Worm (Caenorhabditis elegans) whole organism, L2 larva: ENCODE results near the gene hum-8.

Experiments used
- C34F6.9 ChIP-seq: fragments of 150-350 bp; optimal IDR thresholded peaks from 2 replicates; lab custom pipeline; 2014; ENCODE audit warnings: missing biosample characterization, missing genetic modification characterization
- F13H6.1 ChIP-seq: sonication (generic microtip); optimal IDR thresholded peaks from 2 replicates; lab custom pipeline; 2016; ENCODE audit warnings: missing genetic modification characterization, missing compliant biosample characterization
- R02D3.7 ChIP-seq: fragments of 150-350 bp; optimal IDR thresholded peaks from 2 replicates; lab custom pipeline; 2014; ENCODE audit warnings: missing biosample characterization, missing genetic modification characterization
- Y55F3AM.14 ChIP-seq: fragments of 200-800 bp; sonication (Bioruptor generic); optimal IDR thresholded peaks from 2 replicates; lab custom pipeline; 2018; ENCODE audit warnings: mild to moderate bottlenecking, missing genetic modification characterization, missing compliant biosample characterization
- ZK546.5 ChIP-seq: sonication (generic microtip); optimal IDR thresholded peaks from 2 replicates; lab custom pipeline; 2017; ENCODE audit warnings: missing biosample characterization, missing genetic modification characterization
- ama-1 ChIP-seq: fragments of 150-350 bp; optimal IDR thresholded peaks from 2 replicates; lab custom pipeline; 2018; ENCODE audit warnings: inconsistent platforms
- blmp-1 ChIP-seq: sonication (generic microtip); optimal IDR thresholded peaks from 2 replicates; lab custom pipeline; 2017; ENCODE audit warnings: missing genetic modification characterization, mild to moderate bottlenecking, missing compliant biosample characterization, antibody characterized with exemption, moderate library complexity; ENCODE audit not compliant: insufficient read depth
- ceh-16 ChIP-seq: fragments of 150-350 bp; optimal IDR thresholded peaks from 2 replicates; lab custom pipeline; 2014; ENCODE audit warnings: missing biosample characterization, missing genetic modification characterization
- ceh-82 ChIP-seq: fragments of 150-350 bp; optimal IDR thresholded peaks from 2 replicates; lab custom pipeline; 2014; ENCODE audit warnings: missing biosample characterization, missing genetic modification characterization
- crh-2 ChIP-seq: sonication (generic microtip); optimal IDR thresholded peaks from 2 replicates; lab custom pipeline; 2017; ENCODE audit warnings: missing biosample characterization, missing genetic modification characterization
- egl-27 ChIP-seq: sonication (generic microtip); optimal IDR thresholded peaks from 3 replicates; lab custom pipeline; 2017; ENCODE audit warnings: missing biosample characterization, missing genetic modification reagents, missing genetic modification characterization
- elt-3 ChIP-seq: sonication (generic microtip); optimal IDR thresholded peaks from 2 replicates; lab custom pipeline; 2017; ENCODE audit warnings: missing biosample characterization, missing genetic modification characterization
- fos-1 ChIP-seq: fragments of 150-350 bp; optimal IDR thresholded peaks from 2 replicates; lab custom pipeline; 2014; ENCODE audit warnings: missing biosample characterization, missing genetic modification characterization
- gmeb-1 ChIP-seq: fragments of 150-350 bp; optimal IDR thresholded peaks from 2 replicates; lab custom pipeline; 2014; ENCODE audit warnings: missing biosample characterization, missing genetic modification characterization
- lin-11 ChIP-seq: fragments of 150-350 bp; sonication (generic microtip); optimal IDR thresholded peaks from 2 replicates; lab custom pipeline; 2014; ENCODE audit warnings: missing biosample characterization, missing genetic modification characterization, inconsistent platforms, mixed read lengths
- lin-39 ChIP-seq: fragments of 150-350 bp; optimal IDR thresholded peaks from 2 replicates; lab custom pipeline; 2014; ENCODE audit warnings: missing biosample characterization, missing genetic modification reagents, missing genetic modification characterization
- lsy-2 ChIP-seq, 2 experiments: fragments of 150-350 bp in 1 of 2; sonication (generic microtip) in 1 of 2; optimal IDR thresholded peaks; 2 replicates each; lab custom pipeline; 2014 to 2017; ENCODE audit warnings: missing biosample characterization in 2 of 2, missing genetic modification characterization in 2 of 2
- mab-5 ChIP-seq: fragments of 150-350 bp; optimal IDR thresholded peaks from 2 replicates; lab custom pipeline; 2014; ENCODE audit warnings: missing biosample characterization, missing genetic modification characterization
- mbf-1 ChIP-seq: sonication (generic microtip); optimal IDR thresholded peaks from 2 replicates; lab custom pipeline; 2017; ENCODE audit warnings: missing biosample characterization, missing genetic modification characterization
- nhr-10 ChIP-seq: sonication (generic microtip); optimal IDR thresholded peaks from 2 replicates; lab custom pipeline; 2017; ENCODE audit warnings: missing biosample characterization, missing genetic modification characterization
- nhr-21 ChIP-seq: fragments of 150-350 bp; optimal IDR thresholded peaks from 2 replicates; lab custom pipeline; 2014; ENCODE audit warnings: missing biosample characterization, missing genetic modification characterization
- nhr-25 ChIP-seq: fragments of 150-350 bp; sonication (generic microtip); optimal IDR thresholded peaks from 3 replicates; lab custom pipeline; 2014; ENCODE audit warnings: missing biosample characterization, missing genetic modification characterization
- peb-1 ChIP-seq: fragments of 150-350 bp; optimal IDR thresholded peaks from 2 replicates; lab custom pipeline; 2014; ENCODE audit warnings: missing biosample characterization, missing genetic modification characterization
- sem-4 ChIP-seq: fragments of 150-350 bp; optimal IDR thresholded peaks from 2 replicates; lab custom pipeline; 2014; ENCODE audit warnings: missing biosample characterization, missing genetic modification reagents, missing genetic modification characterization
- skn-1 ChIP-seq: sonication (generic microtip); optimal IDR thresholded peaks from 2 replicates; lab custom pipeline; 2017; ENCODE audit warnings: missing biosample characterization, missing genetic modification characterization
- sma-3 ChIP-seq: sonication (generic microtip); optimal IDR thresholded peaks from 2 replicates; lab custom pipeline; 2016; ENCODE audit warnings: missing genetic modification reagents, missing genetic modification characterization, missing compliant biosample characterization
- snpc-4 ChIP-seq: fragments of 150-350 bp; optimal IDR thresholded peaks from 2 replicates; lab custom pipeline; 2014; ENCODE audit warnings: missing biosample characterization, missing genetic modification characterization
- unc-39 ChIP-seq: fragments of 150-350 bp; optimal IDR thresholded peaks from 2 replicates; lab custom pipeline; 2014; ENCODE audit warnings: missing biosample characterization, missing genetic modification characterization
- unc-62 ChIP-seq: fragments of 150-350 bp; optimal IDR thresholded peaks from 2 replicates; lab custom pipeline; 2014; ENCODE audit warnings: missing biosample characterization, missing genetic modification reagents, missing genetic modification characterization
- zag-1 ChIP-seq: fragments of 150-350 bp; optimal IDR thresholded peaks from 2 replicates; lab custom pipeline; 2014; ENCODE audit warnings: missing biosample characterization, missing genetic modification characterization
- ztf-1 ChIP-seq: fragments of 200-800 bp; sonication (Bioruptor generic); conservative IDR thresholded peaks from 2 replicates; pipeline ENCODE4 v1.3.6; 2022; ENCODE audit warnings: missing genetic modification characterization, missing compliant biosample characterization
- ztf-11 ChIP-seq: sonication (generic microtip); optimal IDR thresholded peaks from 2 replicates; lab custom pipeline; 2017; ENCODE audit warnings: missing biosample characterization, missing genetic modification characterization
- ztf-4 ChIP-seq: fragments of 150-350 bp; optimal IDR thresholded peaks from 2 replicates; lab custom pipeline; 2014; ENCODE audit warnings: missing biosample characterization, missing genetic modification characterization

hum-8 gene

DNA sequence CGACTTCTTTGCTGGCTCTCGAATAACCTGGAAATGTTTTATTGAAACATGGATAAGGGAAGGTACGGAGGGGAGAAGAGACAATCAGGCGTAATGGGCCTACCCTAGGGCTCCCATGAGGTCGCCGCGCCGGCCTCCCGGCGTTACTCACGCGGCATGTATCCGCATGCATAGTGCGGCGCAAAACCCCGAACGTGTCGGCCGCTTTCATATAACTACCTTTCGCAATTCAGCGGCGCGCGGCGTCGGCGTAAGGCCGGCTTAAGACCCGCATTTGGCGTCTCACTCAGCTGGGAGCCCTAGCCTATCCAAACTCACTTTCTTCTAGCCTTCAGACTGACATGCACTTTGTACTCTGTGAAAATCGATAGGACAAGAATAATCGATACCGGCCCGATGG is 21.7 kb upstream of the hum-8 start:
- TF ChIP-seq crh-2 (tag; lab: Kevin White, UChicago) = no peak
- no peak for TF ChIP-seq F13H6.1 (tag; lab: Kevin White, UChicago)
- TF ChIP-seq mbf-1 (tag; lab: Kevin White, UChicago) = no peak
- no peak for TF ChIP-seq sma-3 (GFP tag; lab: Kevin White, UChicago)
- TF ChIP-seq ceh-82 (tag; lab: Kevin White, UChicago) = no peak
- no peak for TF ChIP-seq mab-5 (tag; lab: Kevin White, UChicago)
- no peak for TF ChIP-seq lsy-2 (tag; optimal IDR thresholded peaks at IDR 0.05; lab: Kevin White, UChicago)
- no peak for TF ChIP-seq Y55F3AM.14 (GFP tag; lab: Kevin White, UChicago)
- TF ChIP-seq zag-1 = no peak
- no peak for TF ChIP-seq lin-39 (tag; lab: Kevin White, UChicago)
- TF ChIP-seq ztf-11 (tag; lab: Kevin White, UChicago) = no peak

ce11 chrIV:460614-461079 is 20.3 kb upstream of the hum-8 start, which contains the start of gene M04G7.2:
M04G7.2 (minus strand) TSS chrIV:461029.
- TF ChIP-seq fos-1 (tag; lab: Kevin White, UChicago) (no peak), sem-4 (tag; lab: Kevin White, UChicago) (no peak), skn-1 (tag; lab: Kevin White, UChicago) (no peak), R02D3.7 (tag; lab: Kevin White, UChicago) (no peak), ztf-1 (GFP tag; lab: Robert Waterston, UW) (no peak)

ce11 chrIV:455484-455883 is 15.1 kb upstream of the hum-8 start, which contains the start of gene M04G7.1:
M04G7.1 (plus strand) TSS chrIV:455784.
- no peak for TF ChIP-seq nhr-25 (tag; lab: Kevin White, UChicago)
- TF ChIP-seq, all 48 proteins: peak for 0

DNA sequence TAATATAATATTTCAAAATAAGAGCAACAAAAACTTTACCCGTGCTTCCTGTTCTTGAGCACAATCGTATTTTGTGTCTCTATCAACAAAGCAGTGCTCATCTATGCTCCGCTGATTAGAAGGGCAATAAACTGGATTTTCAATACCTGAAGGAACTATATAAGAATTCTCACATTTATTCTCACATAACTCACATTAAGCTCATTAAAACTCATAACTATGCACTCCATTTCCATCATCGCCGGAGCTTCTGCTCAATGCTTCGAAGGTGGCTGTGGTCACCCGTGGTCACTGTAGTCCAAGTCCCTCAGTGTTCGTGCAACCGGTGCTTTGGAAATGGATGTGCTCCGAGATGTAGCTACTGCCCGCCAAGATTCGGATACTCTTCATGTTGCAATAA is 14.5 kb upstream of the hum-8 start, which contains the start of the genes Y66H1A.8 and M04G7.5:
Gene Y66H1A.8, minus strand, starts transcription at position 101 of the 400 bp plus-strand sequence.
Gene M04G7.5, plus strand, starts transcription at position 258 of the 400 bp plus-strand sequence.
- TF ChIP-seq peb-1 (tag; lab: Kevin White, UChicago) (no peak), snpc-4 (no peak), lin-39 (tag; lab: Kevin White, UChicago) (no peak), nhr-25 (tag; lab: Kevin White, UChicago) (no peak), ZK546.5 (tag; lab: Kevin White, UChicago) (no peak), elt-3 (tag; lab: Kevin White, UChicago) (no peak), zag-1 (no peak), crh-2 (tag; lab: Kevin White, UChicago) (no peak), Y55F3AM.14 (GFP tag; lab: Kevin White, UChicago) (no peak), C34F6.9 (no peak), nhr-21 (tag; lab: Kevin White, UChicago) (no peak), egl-27 (tag; lab: Kevin White, UChicago) (no peak), ztf-4 (tag; lab: Kevin White, UChicago) (no peak), sma-3 (GFP tag; lab: Kevin White, UChicago) (no peak), gmeb-1 (no peak), ama-1 (lab: Kevin White, UChicago) (no peak)
- TF ChIP-seq, all 48 proteins: peak for 0

DNA sequence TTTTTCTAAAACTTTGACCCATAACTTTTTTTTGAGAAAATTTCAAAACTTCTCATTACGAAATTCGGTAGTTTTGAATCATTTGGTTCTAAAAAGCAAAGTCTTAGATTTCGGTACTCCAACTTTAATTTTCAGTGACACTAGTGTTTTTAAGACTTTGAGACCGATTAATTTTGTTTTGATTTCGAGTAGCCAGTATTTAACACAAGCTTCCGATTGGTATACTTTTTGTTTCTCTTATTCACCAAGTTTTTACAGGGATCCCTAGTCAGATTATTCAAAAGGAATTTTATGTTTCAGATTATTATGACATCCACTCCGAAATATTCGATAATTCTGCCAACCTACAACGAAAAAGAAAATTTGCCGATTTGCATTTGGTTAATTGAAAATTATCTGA is 5.0 kb upstream of the hum-8 start, which contains the start of gene dpm-1:
Gene dpm-1, plus strand, starts transcription at position 301 of the 400 bp plus-strand sequence.
- no peak for TF ChIP-seq elt-3 (tag; lab: Kevin White, UChicago)
- no peak for TF ChIP-seq ceh-16 (tag; lab: Kevin White, UChicago)
- TF ChIP-seq nhr-10 (tag; lab: Kevin White, UChicago) = no peak
- TF ChIP-seq ama-1 (lab: Kevin White, UChicago) = no peak
- TF ChIP-seq nhr-25 (tag; lab: Kevin White, UChicago) = no peak
- TF ChIP-seq mbf-1 (tag; lab: Kevin White, UChicago) = no peak
- no peak for TF ChIP-seq lin-11 (tag; lab: Kevin White, UChicago)
- no peak for TF ChIP-seq blmp-1 (tag; lab: Kevin White, UChicago)
- TF ChIP-seq unc-39 (tag; lab: Kevin White, UChicago) = no peak
- TF ChIP-seq unc-62 = no peak
- no peak for TF ChIP-seq lsy-2 (tag; optimal IDR thresholded peaks at IDR 0.05; lab: Kevin White, UChicago)
- TF ChIP-seq nhr-21 (tag; lab: Kevin White, UChicago) = no peak
- TF ChIP-seq egl-27 (tag; lab: Kevin White, UChicago) = no peak
